Fruit fly (Drosophila melanogaster) whole organism, embryonic: ENCODE results near the gene CG11726.
A peak's percentile ranks its signal among the peaks of the same experiment; 100 is the strongest.

Experiments
- Atf6 ChIP-seq: fragments of 200-800 bp; sonication (Bioruptor generic); IDR thresholded peaks from 2 replicates; pipeline ENCODE4 v1.3.6; 2022; ENCODE audit warnings: missing biosample characterization, missing genetic modification characterization
- CG11398 ChIP-seq: fragments of 200-800 bp; sonication (Bioruptor generic); optimal IDR thresholded peaks from 2 replicates; lab custom pipeline; 2016; ENCODE audit warnings: missing biosample characterization, missing genetic modification characterization
- CG11504 ChIP-seq: fragments of 200-800 bp; sonication (Bioruptor generic); optimal IDR thresholded peaks from 3 replicates; lab custom pipeline; 2019; ENCODE audit warnings: missing biosample characterization, mild to moderate bottlenecking, missing genetic modification characterization, moderate library complexity
- CG13287 ChIP-seq: fragments of 200-800 bp; sonication (Bioruptor generic); IDR thresholded peaks from 2 replicates; pipeline ENCODE4 v1.3.6; 2022; ENCODE audit warnings: missing biosample characterization, missing genetic modification characterization; ENCODE audit not compliant: partially characterized antibody
- CG14965 ChIP-seq: fragments of 200-800 bp; sonication (Bioruptor generic); optimal IDR thresholded peaks from 2 replicates; lab custom pipeline; 2016; ENCODE audit warnings: missing biosample characterization, missing genetic modification characterization, borderline replicate concordance
- CG15601 ChIP-seq: fragments of 200-800 bp; sonication (Bioruptor generic); optimal IDR thresholded peaks from 3 replicates; lab custom pipeline; 2019; ENCODE audit warnings: missing biosample characterization, mild to moderate bottlenecking, missing genetic modification characterization, moderate library complexity
- CG16815 ChIP-seq: fragments of 200-800 bp; sonication (Bioruptor generic); optimal IDR thresholded peaks from 3 replicates; lab custom pipeline; 2017; ENCODE audit warnings: missing biosample characterization, mild to moderate bottlenecking, missing genetic modification characterization
- CG16863 ChIP-seq: fragments of 200-800 bp; sonication (Bioruptor generic); optimal IDR thresholded peaks from 3 replicates; lab custom pipeline; 2016; ENCODE audit warnings: missing biosample characterization, missing genetic modification characterization
- CG18764 ChIP-seq: fragments of 200-800 bp; sonication (Bioruptor generic); optimal IDR thresholded peaks from 3 replicates; lab custom pipeline; 2016; ENCODE audit warnings: missing biosample characterization, missing genetic modification characterization
- CG2116 ChIP-seq: fragments of 200-800 bp; sonication (Bioruptor generic); optimal IDR thresholded peaks from 3 replicates; lab custom pipeline; 2018; ENCODE audit warnings: missing biosample characterization, mild to moderate bottlenecking, missing genetic modification characterization
- CG2199 ChIP-seq: fragments of 200-800 bp; sonication (Bioruptor generic); IDR thresholded peaks from 3 replicates; pipeline ENCODE4 v1.3.6; 2022; ENCODE audit warnings: missing biosample characterization, missing genetic modification characterization
- CG30431 ChIP-seq: fragments of 200-800 bp; sonication (Bioruptor generic); optimal IDR thresholded peaks from 2 replicates; lab custom pipeline; 2017; ENCODE audit warnings: missing biosample characterization, missing genetic modification characterization
- CG34376 ChIP-seq: fragments of 200-800 bp; sonication (Bioruptor generic); optimal IDR thresholded peaks from 2 replicates; lab custom pipeline; 2018; ENCODE audit warnings: missing biosample characterization, mild to moderate bottlenecking, missing genetic modification characterization
- CG4404 ChIP-seq: fragments of 200-800 bp; sonication (Bioruptor generic); IDR thresholded peaks from 2 replicates; pipeline ENCODE4 v1.3.6; 2022; ENCODE audit warnings: missing biosample characterization, missing genetic modification characterization
- CG6689 ChIP-seq: fragments of 200-800 bp; sonication (Bioruptor generic); IDR thresholded peaks from 2 replicates; pipeline ENCODE4 v1.3.6; 2022; ENCODE audit warnings: missing biosample characterization, missing genetic modification characterization
- CG7839 ChIP-seq: fragments of 200-800 bp; sonication (Bioruptor generic); optimal IDR thresholded peaks from 3 replicates; lab custom pipeline; 2018; ENCODE audit warnings: missing biosample characterization, mild to moderate bottlenecking, missing genetic modification characterization, moderate library complexity
- CG9932 ChIP-seq: fragments of 200-800 bp; sonication (Bioruptor generic); IDR thresholded peaks from 2 replicates; pipeline ENCODE4 v1.3.6; 2022; ENCODE audit warnings: missing biosample characterization, missing genetic modification characterization
- Doc2 ChIP-seq: fragments of 200-800 bp; sonication (Bioruptor generic); IDR thresholded peaks from 2 replicates; pipeline ENCODE4 v1.3.6; 2022; ENCODE audit warnings: missing biosample characterization, missing genetic modification characterization
- E2f1 ChIP-seq: fragments of 200-800 bp; sonication (Bioruptor generic); IDR thresholded peaks from 2 replicates; pipeline ENCODE4 v1.3.6; 2022; ENCODE audit warnings: missing biosample characterization, missing genetic modification characterization
- E2f2 ChIP-seq: fragments of 200-800 bp; sonication (Bioruptor generic); IDR thresholded peaks from 2 replicates; pipeline ENCODE4 v1.3.6; 2022; ENCODE audit warnings: missing biosample characterization, missing genetic modification characterization
- Fer1 ChIP-seq: fragments of 200-800 bp; sonication (Bioruptor generic); optimal IDR thresholded peaks from 2 replicates; lab custom pipeline; 2017; ENCODE audit warnings: missing biosample characterization, mild to moderate bottlenecking, missing genetic modification characterization
- H15 ChIP-seq: fragments of 200-800 bp; sonication (Bioruptor generic); IDR thresholded peaks from 3 replicates; pipeline ENCODE4 v1.3.6; 2022; ENCODE audit warnings: missing biosample characterization, missing genetic modification characterization
- HLH3B ChIP-seq: fragments of 200-800 bp; sonication (Bioruptor generic); IDR thresholded peaks from 2 replicates; pipeline ENCODE4 v1.3.6; 2022; ENCODE audit warnings: missing biosample characterization, missing genetic modification characterization
- HLH54F ChIP-seq: fragments of 200-800 bp; sonication (Bioruptor generic); optimal IDR thresholded peaks from 3 replicates; lab custom pipeline; 2016; ENCODE audit warnings: missing biosample characterization, missing genetic modification characterization
- Lhr ChIP-seq: fragments of 200-800 bp; sonication (Bioruptor generic); optimal IDR thresholded peaks from 3 replicates; lab custom pipeline; 2017; ENCODE audit warnings: mild to moderate bottlenecking, missing biosample characterization, missing genetic modification reagents, missing genetic modification characterization
- MESR4 ChIP-seq: fragments of 200-800 bp; sonication (Bioruptor generic); optimal IDR thresholded peaks from 2 replicates; lab custom pipeline; 2018; ENCODE audit warnings: missing biosample characterization, mild to moderate bottlenecking, missing genetic modification characterization, moderate library complexity
- Mes4 ChIP-seq: fragments of 200-800 bp; sonication (Bioruptor generic); optimal IDR thresholded peaks from 2 replicates; lab custom pipeline; 2016; ENCODE audit warnings: missing biosample characterization, missing genetic modification characterization
- Mrtf ChIP-seq: fragments of 200-800 bp; sonication (Bioruptor generic); IDR thresholded peaks from 3 replicates; pipeline ENCODE4 v1.3.6; 2022; ENCODE audit warnings: missing biosample characterization, missing genetic modification characterization
- NK7.1 ChIP-seq: fragments of 200-800 bp; sonication (Bioruptor generic); optimal IDR thresholded peaks from 3 replicates; lab custom pipeline; 2016; ENCODE audit warnings: missing biosample characterization, missing genetic modification characterization
- Oaz ChIP-seq: fragments of 200-800 bp; sonication (Bioruptor generic); IDR thresholded peaks from 2 replicates; pipeline ENCODE4 v1.3.6; 2022; ENCODE audit warnings: missing biosample characterization, missing genetic modification characterization
- Oli ChIP-seq: fragments of 200-800 bp; sonication (Bioruptor generic); optimal IDR thresholded peaks from 2 replicates; lab custom pipeline; 2018; ENCODE audit warnings: missing biosample characterization, mild to moderate bottlenecking, missing genetic modification characterization, moderate library complexity
- TFAM ChIP-seq: fragments of 200-800 bp; sonication (Bioruptor generic); optimal IDR thresholded peaks from 2 replicates; lab custom pipeline; 2017; ENCODE audit warnings: missing biosample characterization, missing genetic modification characterization, inconsistent platforms
- Trl ChIP-seq, 3 experiments: fragments of >200 bp in 2 of 3; fragments of 200-800 bp in 1 of 3; sonication (Bioruptor generic) in 1 of 3; optimal IDR thresholded peaks; 2 replicates in 1 of 3; 3 replicates in 2 of 3; lab custom pipeline; 2016 to 2017; ENCODE audit warnings: missing biosample characterization in 1 of 3, missing genetic modification characterization in 1 of 3
- Xrp1 ChIP-seq: fragments of 200-800 bp; sonication (Bioruptor generic); IDR thresholded peaks from 2 replicates; pipeline ENCODE4 v1.3.6; 2022; ENCODE audit warnings: missing biosample characterization, missing genetic modification characterization
- cato ChIP-seq: fragments of 200-800 bp; sonication (Bioruptor generic); optimal IDR thresholded peaks from 2 replicates; lab custom pipeline; 2016; ENCODE audit warnings: missing biosample characterization, missing genetic modification characterization, borderline replicate concordance
- dm ChIP-seq: fragments of 200-800 bp; sonication (Bioruptor generic); optimal IDR thresholded peaks from 3 replicates; lab custom pipeline; 2016; ENCODE audit warnings: missing biosample characterization, missing genetic modification characterization
- fd3F ChIP-seq: fragments of 200-800 bp; sonication (Bioruptor generic); optimal IDR thresholded peaks from 2 replicates; lab custom pipeline; 2018; ENCODE audit warnings: missing biosample characterization, mild to moderate bottlenecking, missing genetic modification characterization, moderate library complexity
- grn ChIP-seq: fragments of 200-800 bp; sonication (Bioruptor generic); optimal IDR thresholded peaks from 3 replicates; lab custom pipeline; 2017; ENCODE audit warnings: missing biosample characterization, missing genetic modification characterization
- ham ChIP-seq: fragments of 200-800 bp; sonication (Bioruptor generic); IDR thresholded peaks from 2 replicates; pipeline ENCODE4 v1.3.6; 2022; ENCODE audit warnings: missing biosample characterization, missing genetic modification characterization
- lilli ChIP-seq: fragments of 200-800 bp; sonication (Bioruptor generic); optimal IDR thresholded peaks from 3 replicates; lab custom pipeline; 2016; ENCODE audit warnings: missing biosample characterization, missing genetic modification characterization
- nerfin-2 ChIP-seq: fragments of 200-800 bp; sonication (Bioruptor generic); IDR thresholded peaks from 2 replicates; pipeline ENCODE4 v1.3.6; 2022; ENCODE audit warnings: missing biosample characterization, missing genetic modification characterization; ENCODE audit not compliant: partially characterized antibody
- p53 ChIP-seq: fragments of 200-800 bp; sonication (Bioruptor generic); optimal IDR thresholded peaks from 2 replicates; lab custom pipeline; 2016; ENCODE audit warnings: missing biosample characterization, missing genetic modification characterization
- tio ChIP-seq: fragments of 200-800 bp; sonication (Bioruptor generic); optimal IDR thresholded peaks from 2 replicates; lab custom pipeline; 2017; ENCODE audit warnings: missing biosample characterization, missing genetic modification characterization, inconsistent platforms
- wor ChIP-seq: fragments of 200-800 bp; sonication (Bioruptor generic); IDR thresholded peaks from 2 replicates; pipeline ENCODE4 v1.3.6; 2022; ENCODE audit warnings: missing biosample characterization, missing genetic modification characterization
- z ChIP-seq: fragments of 200-800 bp; sonication (Bioruptor generic); IDR thresholded peaks from 3 replicates; pipeline ENCODE4 v1.3.6; 2022; ENCODE audit warnings: missing biosample characterization, missing genetic modification characterization
- zf30C ChIP-seq: fragments of 200-800 bp; sonication (Bioruptor generic); optimal IDR thresholded peaks from 3 replicates; lab custom pipeline; 2018; ENCODE audit warnings: missing biosample characterization, mild to moderate bottlenecking, missing genetic modification characterization
- zfh1 ChIP-seq: fragments of 200-800 bp; sonication (Bioruptor generic); IDR thresholded peaks from 3 replicates; pipeline ENCODE4 v1.3.6; 2022; ENCODE audit warnings: missing biosample characterization, missing genetic modification characterization

The CG11726 gene

dm6 chr3L:11403542-11403941, 9.1 kb downstream of the CG11726 start (continued):
- no peak for TF ChIP-seq Lhr (GFP tag; lab: Kevin White, UChicago)

- TF ChIP-seq zfh1 (GFP tag; lab: Robert Waterston, UW) (peak; percentile 98), CG11504 (tag; lab: Kevin White, UChicago) (peak; percentile 95), CG7839 (tag; lab: Kevin White, UChicago) (peak; percentile 96), HLH3B (GFP tag; lab: Robert Waterston, UW) (peak; percentile 97), MESR4 (peak; percentile 46), CG30431 (GFP tag; lab: Kevin White, UChicago) (peak; percentile 88), CG15601 (peak; percentile 95), H15 (GFP tag; lab: Robert Waterston, UW) (peak; percentile 96), NK7.1 (GFP tag; lab: Kevin White, UChicago) (peak; percentile 74), Mes4 (GFP tag; lab: Kevin White, UChicago) (peak; percentile 96), Fer1 (GFP tag; lab: Kevin White, UChicago) (peak; percentile 81), grn (peak; percentile 12), zf30C (GFP tag; lab: Kevin White, UChicago) (no peak), TFAM (peak; percentile 91), CG2116 (GFP tag; lab: Kevin White, UChicago) (peak; percentile 74), CG9932 (GFP tag; lab: Robert Waterston, UW) (peak; percentile 90), CG4404 (GFP tag; lab: Robert Waterston, UW) (peak; percentile 92), Oaz (GFP tag; lab: Robert Waterston, UW) (peak; percentile 90), CG34376 (peak; percentile 19), wor (GFP tag; lab: Robert Waterston, UW) (peak; percentile 94), ham (peak; percentile 56; the same call in 1 of the 2 replicates), CG18764 (GFP tag; lab: Kevin White, UChicago) (peak; percentile 86), nerfin-2 (GFP tag; lab: Robert Waterston, UW) (no peak), Mrtf (GFP tag; lab: Robert Waterston, UW) (peak; percentile 94), tio (GFP tag; lab: Kevin White, UChicago) (peak; percentile 93), CG16863 (peak; percentile 97), CG6689 (peak; percentile 95), Oli (peak; percentile 97), fd3F (GFP tag; lab: Kevin White, UChicago) (peak; percentile 88), CG11398 (GFP tag; lab: Kevin White, UChicago) (peak; percentile 92), Xrp1 (GFP tag; lab: Robert Waterston, UW) (peak; percentile 98), p53 (GFP tag; lab: Kevin White, UChicago) (peak; percentile 81), z (GFP tag; lab: Robert Waterston, UW) (peak; percentile 81), CG2199 (peak; percentile 97; the same call in 2 of the 3 replicates), Atf6 (GFP tag; lab: Robert Waterston, UW) (peak; percentile 92), Trl (optimal IDR thresholded peaks at IDR 0.05; lab: Kevin White, UChicago) (no peak), Trl (GFP tag; optimal IDR thresholded peaks at IDR 0.05; lab: Kevin White, UChicago) (peak; percentile 86), HLH54F (GFP tag; lab: Kevin White, UChicago) (peak; percentile 91), lilli (peak; percentile 95), CG14965 (GFP tag; lab: Kevin White, UChicago) (peak; percentile 62), cato (GFP tag; lab: Kevin White, UChicago) (peak; percentile 93), Doc2 (GFP tag; lab: Robert Waterston, UW) (peak; percentile 56; the same call in 1 of the 2 replicates), E2f2 (peak; percentile 78), CG13287 (peak; percentile 15; the same call in 1 of the 2 replicates), CG16815 (peak; percentile 94), E2f1 (GFP tag; lab: Robert Waterston, UW) (peak; percentile 95), dm (peak; percentile 83)
These were observed 11.1 kb downstream of the CG11726 start for dm6 chr3L:11405362-11406254.
